Worm (Caenorhabditis elegans) whole organism, L4/young adult: Measurements from ENCODE around the gene perm-3.

ENCODE experiments used
- W03F9.2 ChIP-seq: fragments of 150-350 bp; optimal IDR thresholded peaks from 2 replicates; lab custom pipeline; 2014; ENCODE audit warnings: missing biosample characterization, missing genetic modification characterization
- him-1 ChIP-seq: sonication (generic microtip); optimal IDR thresholded peaks from 2 replicates; lab custom pipeline; 2016; ENCODE audit warnings: missing genotype, missing genetic modification reagents, missing genetic modification characterization, missing compliant biosample characterization

DNA sequence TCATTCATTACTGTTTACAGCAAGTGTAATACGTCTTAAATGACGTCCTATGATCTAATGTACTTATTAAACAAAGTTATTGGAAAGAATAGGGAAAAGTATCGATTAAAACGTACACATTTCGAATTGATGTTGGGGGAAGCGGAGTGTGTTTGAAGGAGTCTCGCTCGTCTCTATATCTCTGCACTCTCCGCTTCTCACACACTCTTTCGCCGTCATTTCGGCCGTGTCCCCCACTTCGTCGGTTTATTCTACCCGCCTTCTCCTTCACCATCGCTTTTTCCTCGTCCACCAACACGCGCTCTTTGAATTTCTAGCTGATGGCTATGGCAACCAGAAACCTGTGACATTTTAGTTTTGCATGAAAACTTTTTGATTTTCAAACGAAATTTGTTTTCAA lies 25.7 kb downstream of the perm-3 start:
- TF ChIP-seq him-1 (tag; lab: Kevin White, UChicago) (no peak), W03F9.2 (tag; lab: Kevin White, UChicago) (peak; percentile 46)
